Worm (Caenorhabditis elegans) whole organism, L1 larva: ENCODE data around the gene D2007.2.

Experiments used
- C04F5.9 ChIP-seq: sonication (generic microtip); optimal IDR thresholded peaks from 2 replicates; lab custom pipeline; 2016; ENCODE audit warnings: missing genetic modification characterization, missing compliant biosample characterization
- C16A3.4 ChIP-seq: fragments of 150-350 bp; optimal IDR thresholded peaks from 2 replicates; lab custom pipeline; 2014; ENCODE audit warnings: missing biosample characterization, missing genetic modification characterization
- alr-1 ChIP-seq: fragments of 200-800 bp; sonication (Bioruptor generic); optimal IDR thresholded peaks from 2 replicates; lab custom pipeline; 2018; ENCODE audit warnings: borderline replicate concordance, mild to moderate bottlenecking, missing genetic modification characterization, missing compliant biosample characterization
- aly-2 ChIP-seq: fragments of 150-350 bp; optimal IDR thresholded peaks from 2 replicates; lab custom pipeline; 2014; ENCODE audit warnings: missing biosample characterization, missing genetic modification characterization
- ama-1 ChIP-seq: fragments of 150-350 bp; optimal IDR thresholded peaks from 2 replicates; lab custom pipeline; 2014
- blmp-1 ChIP-seq: fragments of 150-350 bp; optimal IDR thresholded peaks from 2 replicates; lab custom pipeline; 2014; ENCODE audit warnings: missing biosample characterization, missing genetic modification characterization
- ceh-8 ChIP-seq: fragments of 200-800 bp; sonication (Bioruptor generic); optimal IDR thresholded peaks from 2 replicates; lab custom pipeline; 2018; ENCODE audit warnings: mild to moderate bottlenecking, missing genetic modification characterization, moderate library complexity, missing compliant biosample characterization
- ceh-88 ChIP-seq: fragments of 200-800 bp; sonication (Bioruptor generic); IDR thresholded peaks from 2 replicates; pipeline ENCODE4 v1.3.6; 2022; ENCODE audit warnings: missing genetic modification characterization, missing compliant biosample characterization
- ceh-90 ChIP-seq: sonication (generic microtip); optimal IDR thresholded peaks from 2 replicates; lab custom pipeline; 2016; ENCODE audit warnings: missing genetic modification characterization, missing compliant biosample characterization
- dsc-1 ChIP-seq: sonication (generic microtip); optimal IDR thresholded peaks from 2 replicates; lab custom pipeline; 2016; ENCODE audit warnings: mild to moderate bottlenecking, missing genetic modification characterization, missing compliant biosample characterization
- efl-3 ChIP-seq: fragments of 200-800 bp; sonication (Bioruptor generic); optimal IDR thresholded peaks from 2 replicates; lab custom pipeline; 2018; ENCODE audit warnings: mild to moderate bottlenecking, missing genetic modification characterization, missing compliant biosample characterization
- elt-2 ChIP-seq: sonication (generic microtip); optimal IDR thresholded peaks from 2 replicates; lab custom pipeline; 2016; ENCODE audit warnings: missing genetic modification characterization, mild to moderate bottlenecking, inconsistent platforms, missing compliant biosample characterization, missing genetic modification reagents
- elt-3 ChIP-seq, 6 experiments: fragments of 150-350 bp in 1 of 6; sonication (generic microtip); optimal IDR thresholded peaks; 2 replicates each; lab custom pipeline; 2017 to 2018; ENCODE audit warnings: missing biosample characterization in 6 of 6, missing genetic modification characterization in 6 of 6, inconsistent platforms in 1 of 6
- fkh-10 ChIP-seq: sonication (generic microtip); optimal IDR thresholded peaks from 2 replicates; lab custom pipeline; 2017; ENCODE audit warnings: missing biosample characterization, missing genetic modification reagents, missing genetic modification characterization
- fkh-4 ChIP-seq: sonication (generic microtip); optimal IDR thresholded peaks from 2 replicates; lab custom pipeline; 2016; ENCODE audit warnings: missing compliant biosample characterization, missing genetic modification characterization, borderline replicate concordance
- grh-1 ChIP-seq: fragments of 200-800 bp; sonication (Bioruptor generic); IDR thresholded peaks from 2 replicates; pipeline ENCODE4 v1.3.6; 2022; ENCODE audit warnings: missing genetic modification reagents, missing genetic modification characterization, missing compliant biosample characterization
- hlh-17 ChIP-seq: fragments of 200-800 bp; sonication (Bioruptor generic); optimal IDR thresholded peaks from 2 replicates; lab custom pipeline; 2018; ENCODE audit warnings: missing genetic modification characterization, mild to moderate bottlenecking, missing compliant biosample characterization, moderate library complexity, borderline replicate concordance
- hpl-2 ChIP-seq: fragments of 150-350 bp; optimal IDR thresholded peaks from 2 replicates; lab custom pipeline; 2014; ENCODE audit warnings: missing biosample characterization, missing genetic modification reagents, missing genetic modification characterization
- irx-1 ChIP-seq: sonication (generic microtip); optimal IDR thresholded peaks from 2 replicates; lab custom pipeline; 2016; ENCODE audit warnings: missing genetic modification characterization, missing compliant biosample characterization
- isw-1 ChIP-seq: fragments of 200-800 bp; sonication (Bioruptor generic); IDR thresholded peaks from 2 replicates; pipeline ENCODE4 v1.3.6; 2022; ENCODE audit warnings: missing genetic modification characterization, missing compliant biosample characterization
- lin-13 ChIP-seq: fragments of 150-350 bp; optimal IDR thresholded peaks from 2 replicates; lab custom pipeline; 2014; ENCODE audit warnings: missing biosample characterization, missing genetic modification reagents, missing genetic modification characterization
- lin-14 ChIP-seq: fragments of 200-800 bp; sonication (Bioruptor generic); optimal IDR thresholded peaks from 2 replicates; lab custom pipeline; 2018; ENCODE audit warnings: mild to moderate bottlenecking, missing genetic modification characterization, moderate library complexity, missing compliant biosample characterization
- lir-3 ChIP-seq: sonication (generic microtip); optimal IDR thresholded peaks from 2 replicates; lab custom pipeline; 2016; ENCODE audit warnings: mild to moderate bottlenecking, missing genetic modification characterization, moderate library complexity, missing compliant biosample characterization; ENCODE audit not compliant: poor library complexity
- mef-2 ChIP-seq: fragments of 150-350 bp; optimal IDR thresholded peaks from 2 replicates; lab custom pipeline; 2014; ENCODE audit warnings: missing biosample characterization, missing genetic modification characterization
- nhr-12 ChIP-seq: sonication (generic microtip); optimal IDR thresholded peaks from 2 replicates; lab custom pipeline; 2017; ENCODE audit warnings: missing biosample characterization, missing genetic modification characterization
- nhr-20 ChIP-seq: sonication (generic microtip); optimal IDR thresholded peaks from 2 replicates; lab custom pipeline; 2016; ENCODE audit warnings: mild to moderate bottlenecking, missing genetic modification characterization, missing compliant biosample characterization
- nhr-71 ChIP-seq: sonication (generic microtip); optimal IDR thresholded peaks from 2 replicates; lab custom pipeline; 2016; ENCODE audit warnings: mild to moderate bottlenecking, missing genetic modification characterization, moderate library complexity, missing compliant biosample characterization
- nhr-76 ChIP-seq: sonication (generic microtip); optimal IDR thresholded peaks from 2 replicates; lab custom pipeline; 2017; ENCODE audit warnings: missing biosample characterization, missing genetic modification characterization
- nhr-84 ChIP-seq: sonication (generic microtip); optimal IDR thresholded peaks from 2 replicates; lab custom pipeline; 2017; ENCODE audit warnings: missing biosample characterization, missing genetic modification characterization
- nhr-90 ChIP-seq: sonication (generic microtip); optimal IDR thresholded peaks from 2 replicates; lab custom pipeline; 2016; ENCODE audit warnings: mild to moderate bottlenecking, missing genetic modification characterization, missing compliant biosample characterization; ENCODE audit not compliant: poor library complexity
- pax-3 ChIP-seq: fragments of 200-800 bp; sonication (Bioruptor generic); optimal IDR thresholded peaks from 2 replicates; lab custom pipeline; 2018; ENCODE audit warnings: mild to moderate bottlenecking, missing genetic modification characterization, moderate library complexity, missing compliant biosample characterization
- pqm-1 ChIP-seq: sonication (generic microtip); optimal IDR thresholded peaks from 3 replicates; lab custom pipeline; 2017; ENCODE audit warnings: missing biosample characterization, missing genetic modification characterization
- rnt-1 ChIP-seq: sonication (generic microtip); optimal IDR thresholded peaks from 2 replicates; lab custom pipeline; 2016; ENCODE audit warnings: mild to moderate bottlenecking, missing genetic modification characterization, moderate library complexity, missing compliant biosample characterization
- snu-23 ChIP-seq: sonication (generic microtip); optimal IDR thresholded peaks from 2 replicates; lab custom pipeline; 2016; ENCODE audit warnings: missing genetic modification characterization, missing compliant biosample characterization
- sox-4 ChIP-seq: sonication (generic microtip); optimal IDR thresholded peaks from 2 replicates; lab custom pipeline; 2016; ENCODE audit warnings: missing genetic modification characterization, missing compliant biosample characterization
- sptf-1 ChIP-seq: fragments of 150-350 bp; optimal IDR thresholded peaks from 2 replicates; lab custom pipeline; 2014; ENCODE audit warnings: missing biosample characterization, missing genetic modification characterization
- swsn-7 ChIP-seq: sonication (generic microtip); optimal IDR thresholded peaks from 2 replicates; lab custom pipeline; 2016; ENCODE audit warnings: missing genetic modification characterization, missing compliant biosample characterization
- tbx-2 ChIP-seq: sonication (generic microtip); optimal IDR thresholded peaks from 2 replicates; lab custom pipeline; 2016; ENCODE audit warnings: missing genetic modification characterization, missing compliant biosample characterization
- tlp-1 ChIP-seq: fragments of 150-350 bp; optimal IDR thresholded peaks from 2 replicates; lab custom pipeline; 2014; ENCODE audit warnings: missing biosample characterization, missing genetic modification characterization
- unc-130 ChIP-seq: fragments of 150-350 bp; optimal IDR thresholded peaks from 2 replicates; lab custom pipeline; 2017; ENCODE audit warnings: missing biosample characterization, missing genetic modification characterization, inconsistent platforms
- unc-62 ChIP-seq: fragments of 150-350 bp; optimal IDR thresholded peaks from 2 replicates; lab custom pipeline; 2014; ENCODE audit warnings: missing biosample characterization, missing genetic modification reagents, missing genetic modification characterization
- vab-15 ChIP-seq: sonication (generic microtip); optimal IDR thresholded peaks from 2 replicates; lab custom pipeline; 2017; ENCODE audit warnings: missing genotype, mild to moderate bottlenecking, missing genetic modification characterization, missing compliant biosample characterization
- zag-1 ChIP-seq: fragments of 150-350 bp; optimal IDR thresholded peaks from 2 replicates; lab custom pipeline; 2014; ENCODE audit warnings: missing biosample characterization, missing genetic modification characterization
- ztf-4 ChIP-seq: fragments of 150-350 bp; optimal IDR thresholded peaks from 2 replicates; lab custom pipeline; 2014; ENCODE audit warnings: missing biosample characterization, missing genetic modification characterization

D2007.2 gene

ce11 chrIII:8109459-8110057 lies 39.2 kb upstream of the D2007.2 start (continued):
- TF ChIP-seq nhr-12 (no peak), ceh-8 (GFP tag; lab: Kevin White, UChicago) (peak; percentile 20), elt-3 (tag; optimal IDR thresholded peaks at IDR 0.05; lab: Kevin White, UChicago) (peak in 2 of 6 experiments; percentile 22 to 24), hlh-17 (GFP tag; lab: Kevin White, UChicago) (no peak), tlp-1 (tag; lab: Kevin White, UChicago) (no peak), ceh-88 (peak; percentile 56), blmp-1 (tag; lab: Kevin White, UChicago) (peak; percentile 19), lin-13 (GFP tag; lab: Kevin White, UChicago) (peak; percentile 1), alr-1 (tag; lab: Kevin White, UChicago) (no peak), irx-1 (peak; percentile 55), tbx-2 (peak; percentile 67), zag-1 (no peak), grh-1 (GFP tag; lab: Robert Waterston, UW) (no peak), C04F5.9 (tag; lab: Kevin White, UChicago) (peak; percentile 34), mef-2 (tag; lab: Kevin White, UChicago) (no peak), pqm-1 (tag; lab: Kevin White, UChicago) (no peak), nhr-71 (tag; lab: Kevin White, UChicago) (peak; percentile 81), C16A3.4 (tag; lab: Kevin White, UChicago) (peak; percentile 66), lir-3 (tag; lab: Kevin White, UChicago) (peak; percentile 41), rnt-1 (tag; lab: Kevin White, UChicago) (peak; percentile 86), nhr-20 (tag; lab: Kevin White, UChicago) (peak; percentile 78), nhr-76 (tag; lab: Kevin White, UChicago) (no peak), elt-2 (no peak), fkh-4 (no peak), unc-62 (GFP tag; lab: Kevin White, UChicago) (no peak), ceh-90 (tag; lab: Kevin White, UChicago) (no peak), sptf-1 (tag; lab: Kevin White, UChicago) (no peak), unc-130 (tag; lab: Kevin White, UChicago) (peak; percentile 49), sox-4 (no peak), vab-15 (tag; lab: Kevin White, UChicago) (peak; percentile 55), lin-14 (GFP tag; lab: Kevin White, UChicago) (peak; percentile 65), dsc-1 (tag; lab: Kevin White, UChicago) (peak; percentile 79), ztf-4 (no peak), aly-2 (tag; lab: Kevin White, UChicago) (peak; percentile 63), hpl-2 (no peak), fkh-10 (GFP tag; lab: Kevin White, UChicago) (peak; percentile 60), snu-23 (GFP tag; lab: Kevin White, UChicago) (peak; percentile 86), ama-1 (lab: Kevin White, UChicago) (no peak), pax-3 (tag; lab: Kevin White, UChicago) (peak; percentile 55), nhr-84 (no peak), isw-1 (peak; percentile 29; the same call in 1 of the 2 replicates), efl-3 (GFP tag; lab: Kevin White, UChicago) (no peak), nhr-90 (tag; lab: Kevin White, UChicago) (peak; percentile 68), swsn-7 (tag; lab: Kevin White, UChicago) (peak; percentile 79)
